Worm (Caenorhabditis elegans) whole organism, young adult: ENCODE data around the gene R12B2.6.

Source experiments
- Y79H2A.3 ChIP-seq: fragments of 200-800 bp; sonication (Bioruptor generic); conservative IDR thresholded peaks from 2 replicates; pipeline ENCODE4 v1.3.6; 2022; ENCODE audit warnings: missing genetic modification reagents, missing genetic modification characterization, missing compliant biosample characterization
- atf-7 ChIP-seq: sonication (generic microtip); optimal IDR thresholded peaks from 2 replicates; lab custom pipeline; 2017; ENCODE audit warnings: mild to moderate bottlenecking, missing genetic modification characterization, missing compliant biosample characterization
- athp-1 ChIP-seq: sonication (generic microtip); optimal IDR thresholded peaks from 2 replicates; lab custom pipeline; 2017; ENCODE audit warnings: mild to moderate bottlenecking, missing genetic modification characterization, missing compliant biosample characterization
- let-607 ChIP-seq, 2 experiments: fragments of 200-800 bp in 1 of 2; sonication (Bioruptor generic) in 1 of 2; sonication (generic microtip) in 1 of 2; optimal IDR thresholded peaks; 2 replicates each; lab custom pipeline; 2016 to 2018; ENCODE audit warnings: mild to moderate bottlenecking in 2 of 2, missing compliant biosample characterization in 2 of 2, missing genetic modification characterization in 2 of 2, moderate library complexity in 2 of 2, missing genotype in 1 of 2
- lir-1 ChIP-seq: fragments of 200-800 bp; sonication (Bioruptor generic); conservative IDR thresholded peaks from 2 replicates; pipeline ENCODE4 v1.3.6; 2022; ENCODE audit warnings: missing genetic modification reagents, missing genetic modification characterization, missing compliant biosample characterization
- unc-130 ChIP-seq: sonication (generic microtip); optimal IDR thresholded peaks from 2 replicates; lab custom pipeline; 2016; ENCODE audit warnings: missing genetic modification reagents, missing genetic modification characterization, missing compliant biosample characterization

DNA sequence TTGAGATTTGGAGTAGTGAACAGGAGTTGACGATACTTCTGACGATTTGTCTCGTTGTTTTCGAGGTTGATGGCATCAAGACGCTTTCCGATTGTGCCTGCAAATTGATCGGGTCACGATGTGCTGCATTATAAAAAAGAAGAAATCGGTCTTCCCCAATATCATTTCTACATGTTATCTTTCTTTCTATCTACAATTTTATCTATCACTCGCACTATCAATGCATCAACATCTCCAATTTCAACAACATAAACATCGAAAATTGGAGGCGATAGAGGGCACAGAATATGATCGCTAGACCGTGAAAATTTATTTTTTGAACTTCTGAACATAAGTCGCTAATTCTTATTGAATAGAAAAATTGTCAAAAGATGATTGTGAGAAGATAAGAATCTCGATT lies 41.8 kb upstream of the R12B2.6 start:
- TF ChIP-seq atf-7 (tag; lab: Kevin White, UChicago), result no peak
- no peak for TF ChIP-seq unc-130 (GFP tag; lab: Kevin White, UChicago)
- TF ChIP-seq Y79H2A.3, result no peak
- no peak for TF ChIP-seq athp-1 (tag; lab: Kevin White, UChicago)
- no peak for TF ChIP-seq lir-1 (GFP tag; lab: Robert Waterston, UW)
- TF ChIP-seq let-607 (tag; optimal IDR thresholded peaks at IDR 0.05; lab: Kevin White, UChicago), result no peak
